Fruit fly (Drosophila melanogaster): ENCODE data around the gene PH4alphaNE1.

Gene PH4alphaNE1

DNA sequence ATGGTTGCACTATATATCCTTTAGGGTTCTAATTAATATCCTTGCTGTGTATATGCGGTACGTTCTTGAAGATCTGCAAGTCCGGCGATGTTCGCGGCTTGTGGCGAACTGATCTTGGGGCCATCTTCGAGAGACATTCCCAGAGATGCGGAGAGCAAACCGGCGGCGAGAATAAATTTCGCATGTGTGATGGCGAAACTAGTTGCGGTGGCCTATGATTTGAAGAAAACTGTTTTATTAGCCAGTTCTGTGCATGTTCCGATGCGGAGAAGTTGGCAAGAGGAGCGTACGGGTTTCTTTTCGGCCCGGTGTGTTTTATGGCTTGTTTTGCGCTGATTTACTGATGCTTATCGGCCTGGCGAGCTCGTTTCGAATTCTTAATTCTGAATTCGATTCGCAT is at the start of gene PH4alphaNE1:
TSS of gene PH4alphaNE1 (minus strand) at position 101 of the 400 bp plus-strand sequence.
- TF ChIP-seq CG3163 (GFP tag; optimal IDR thresholded peaks at IDR 0.05) (no peak), CG14860 (GFP tag; IDR thresholded peaks at IDR 0.05; ENCODE audit: partially characterized antibody) (no peak), ci (GFP tag; IDR thresholded peaks at IDR 0.05) (no peak), CG8388 (GFP tag; optimal IDR thresholded peaks at IDR 0.05) (no peak), ab (GFP tag; optimal IDR thresholded peaks at IDR 0.05) (no peak), CG16779 (GFP tag; IDR thresholded peaks at IDR 0.05) (no peak), zf30C (GFP tag; optimal IDR thresholded peaks at IDR 0.05) (no peak), sc (optimal IDR thresholded peaks at IDR 0.05) (no peak), sc (GFP tag; optimal IDR thresholded peaks at IDR 0.05) (no peak), Sox100B (GFP tag; optimal IDR thresholded peaks at IDR 0.05) (no peak)

DNA sequence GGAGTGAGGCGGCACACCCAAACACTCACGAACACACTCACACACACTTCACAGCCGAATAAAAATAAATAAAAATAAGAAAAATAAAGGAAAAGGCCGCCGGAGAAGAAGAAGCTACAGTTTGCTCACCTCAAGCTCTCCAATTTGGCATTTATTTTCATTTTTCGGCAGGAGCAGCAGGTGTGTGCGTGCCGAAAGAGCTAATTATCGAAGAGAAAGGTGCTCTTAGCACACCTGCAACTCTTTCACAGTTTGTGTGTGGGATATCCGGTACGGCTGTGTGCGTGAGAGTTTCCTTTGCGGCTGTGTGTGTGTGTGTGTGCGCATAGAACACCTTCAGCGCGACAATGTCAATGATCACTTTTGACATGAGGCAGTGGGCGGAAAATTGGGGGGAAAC is 44.8 kb upstream of the PH4alphaNE1 start:
- TF ChIP-seq CG11247 (GFP tag; IDR thresholded peaks at IDR 0.05) (0 out of 2 replicates have a peak, but pooled peaks have one; percentile 32), CG3163 (GFP tag; optimal IDR thresholded peaks at IDR 0.05) (peak; percentile 63), sob (GFP tag; IDR thresholded peaks at IDR 0.05) (no peak), sr (GFP tag; IDR thresholded peaks at IDR 0.05) (0 out of 3 replicates have a peak, but pooled peaks have one; percentile 37), CG6254 (GFP tag; optimal IDR thresholded peaks at IDR 0.05) (no peak), CG17328 (GFP tag; IDR thresholded peaks at IDR 0.05) (no peak), CG17385 (GFP tag; optimal IDR thresholded peaks at IDR 0.05) (peak; percentile 30), inv (GFP tag; IDR thresholded peaks at IDR 0.05; ENCODE audit: partially characterized antibody) (no peak), CG13296 (GFP tag; optimal IDR thresholded peaks at IDR 0.05) (no peak), cato (GFP tag; optimal IDR thresholded peaks at IDR 0.05; ENCODE audit: borderline replicate concordance) (no peak), btn (GFP tag; optimal IDR thresholded peaks at IDR 0.05) (no peak), NC2α (GFP tag; optimal IDR thresholded peaks at IDR 0.05) (no peak), kah (GFP tag; optimal IDR thresholded peaks at IDR 0.05) (peak; percentile 67), shn (GFP tag; optimal IDR thresholded peaks at IDR 0.05) (no peak), CG17186 (GFP tag; optimal IDR thresholded peaks at IDR 0.05) (no peak), sd (tag; optimal IDR thresholded peaks at IDR 0.05) (no peak), CG12104 (GFP tag; optimal IDR thresholded peaks at IDR 0.05) (no peak), CG7357 (GFP tag; IDR thresholded peaks at IDR 0.05) (no peak), CG11504 (tag; optimal IDR thresholded peaks at IDR 0.05) (no peak), cg (GFP tag; optimal IDR thresholded peaks at IDR 0.05) (peak; percentile 41), zfh2 (GFP tag; optimal IDR thresholded peaks at IDR 0.05) (no peak), D (optimal IDR thresholded peaks at IDR 0.05) (no peak), D (GFP tag; optimal IDR thresholded peaks at IDR 0.05) (no peak), vnd (GFP tag; IDR thresholded peaks at IDR 0.05; ENCODE audit: partially characterized antibody) (no peak), CG12769 (tag; optimal IDR thresholded peaks at IDR 0.05) (peak; percentile 5), MESR4 (GFP tag; optimal IDR thresholded peaks at IDR 0.05) (no peak), Trl (optimal IDR thresholded peaks at IDR 0.05) (peak; percentile 12 to 33), Trl (GFP tag; optimal IDR thresholded peaks at IDR 0.05) (no peak)

DNA sequence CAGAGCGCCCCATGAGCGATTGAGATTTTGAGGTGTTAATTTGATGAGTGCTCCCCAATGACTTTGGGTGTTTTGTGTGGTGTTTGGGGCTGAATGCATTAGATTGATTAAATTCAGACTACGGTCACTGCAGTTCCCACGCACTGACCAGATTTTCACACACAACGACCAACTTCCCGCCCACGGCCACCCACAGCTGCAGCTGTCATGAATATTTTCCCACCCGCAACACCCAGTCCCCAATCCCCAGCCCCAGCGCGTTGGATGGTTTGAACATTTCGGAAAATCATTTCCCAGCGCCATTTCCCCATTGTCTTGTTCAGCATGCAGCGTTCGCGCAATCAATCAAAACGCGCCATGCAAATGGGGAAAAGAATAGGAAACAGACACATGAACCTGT is 41.3 kb upstream of the PH4alphaNE1 start:
- TF ChIP-seq lab (GFP tag; optimal IDR thresholded peaks at IDR 0.05) (no peak), trem (tag; optimal IDR thresholded peaks at IDR 0.05) (no peak), CG4820 (GFP tag; optimal IDR thresholded peaks at IDR 0.05) (no peak), cg (GFP tag; optimal IDR thresholded peaks at IDR 0.05) (no peak), nau (GFP tag; optimal IDR thresholded peaks at IDR 0.05) (peak; percentile 94), CG17328 (GFP tag; IDR thresholded peaks at IDR 0.05) (no peak), CG4617 (GFP tag; optimal IDR thresholded peaks at IDR 0.05; ENCODE audit: borderline replicate concordance) (no peak), dati (GFP tag; IDR thresholded peaks at IDR 0.05) (no peak), CG32772 (GFP tag; IDR thresholded peaks at IDR 0.05) (no peak), exex (tag; optimal IDR thresholded peaks at IDR 0.05) (no peak), mld (GFP tag; IDR thresholded peaks at IDR 0.05; ENCODE audit: partially characterized antibody) (no peak), CG32532 (GFP tag; IDR thresholded peaks at IDR 0.05) (no peak), Fer1 (GFP tag; optimal IDR thresholded peaks at IDR 0.05) (no peak), CG10366 (GFP tag; IDR thresholded peaks at IDR 0.05) (no peak), sr (GFP tag; IDR thresholded peaks at IDR 0.05) (peak; percentile 94), CkIIα-i1 (GFP tag; IDR thresholded peaks at IDR 0.05) (no peak), ro (GFP tag; IDR thresholded peaks at IDR 0.05) (no peak)
